Worm (Caenorhabditis elegans) whole organism, early embryonic: Measurements from ENCODE around the gene F32D8.11.

Experiments
- B0310.2 ChIP-seq: sonication (generic microtip); optimal IDR thresholded peaks from 2 replicates; lab custom pipeline; 2016; ENCODE audit warnings: mild to moderate bottlenecking, missing genetic modification characterization, missing compliant biosample characterization
- F13C5.2 ChIP-seq: sonication (generic microtip); optimal IDR thresholded peaks from 2 replicates; lab custom pipeline; 2017; ENCODE audit warnings: mild to moderate bottlenecking, missing genetic modification characterization, inconsistent platforms, missing compliant biosample characterization
- aly-1 ChIP-seq: sonication (generic microtip); optimal IDR thresholded peaks from 2 replicates; lab custom pipeline; 2016; ENCODE audit warnings: missing genetic modification characterization, missing compliant biosample characterization
- ama-1 ChIP-seq: fragments of 150-350 bp; optimal IDR thresholded peaks from 2 replicates; lab custom pipeline; 2014
- ceh-13 ChIP-seq: fragments of 200-800 bp; sonication (Bioruptor generic); optimal IDR thresholded peaks from 2 replicates; lab custom pipeline; 2018; ENCODE audit warnings: mild to moderate bottlenecking, missing genetic modification characterization, missing compliant biosample characterization
- ceh-36 ChIP-seq: sonication (generic microtip); optimal IDR thresholded peaks from 2 replicates; lab custom pipeline; 2016; ENCODE audit warnings: missing genetic modification characterization, inconsistent platforms, missing compliant biosample characterization
- ets-7 ChIP-seq: sonication (generic microtip); optimal IDR thresholded peaks from 2 replicates; lab custom pipeline; 2016; ENCODE audit warnings: missing genotype, missing genetic modification characterization, missing compliant biosample characterization
- flt-1 ChIP-seq: fragments of 200-800 bp; sonication (Bioruptor generic); IDR thresholded peaks from 2 replicates; pipeline ENCODE4 v1.3.6; 2022; ENCODE audit warnings: missing genetic modification characterization, missing compliant biosample characterization
- hmbx-1 ChIP-seq: sonication (generic microtip); optimal IDR thresholded peaks from 2 replicates; lab custom pipeline; 2016; ENCODE audit warnings: mild to moderate bottlenecking, missing genetic modification characterization, missing compliant biosample characterization
- hmg-4 ChIP-seq: fragments of 200-800 bp; sonication (Bioruptor generic); optimal IDR thresholded peaks from 2 replicates; lab custom pipeline; 2018; ENCODE audit warnings: mild to moderate bottlenecking, missing genetic modification characterization, missing compliant biosample characterization
- hnd-1 ChIP-seq: sonication (generic microtip); optimal IDR thresholded peaks from 2 replicates; lab custom pipeline; 2016; ENCODE audit warnings: missing genetic modification characterization, missing compliant biosample characterization
- pes-1 ChIP-seq: fragments of 200-800 bp; sonication (Bioruptor generic); IDR thresholded peaks from 2 replicates; pipeline ENCODE4 v1.3.6; 2022; ENCODE audit warnings: missing genetic modification reagents, missing genetic modification characterization, missing compliant biosample characterization
- scrt-1 ChIP-seq: fragments of 200-800 bp; sonication (Bioruptor generic); IDR thresholded peaks from 2 replicates; pipeline ENCODE4 v1.3.6; 2022; ENCODE audit warnings: missing genetic modification characterization, missing compliant biosample characterization
- sea-1 ChIP-seq: fragments of 200-800 bp; sonication (Bioruptor generic); conservative IDR thresholded peaks from 2 replicates; pipeline ENCODE4 v1.3.6; 2022; ENCODE audit warnings: missing genetic modification characterization, missing compliant biosample characterization
- tbx-11 ChIP-seq: fragments of 200-800 bp; sonication (Bioruptor generic); IDR thresholded peaks from 2 replicates; pipeline ENCODE4 v1.3.6; 2022; ENCODE audit warnings: missing genetic modification characterization, missing compliant biosample characterization
- tbx-37 ChIP-seq: fragments of 200-800 bp; sonication (Bioruptor generic); conservative IDR thresholded peaks from 2 replicates; pipeline ENCODE4 v1.3.6; 2022; ENCODE audit warnings: missing genetic modification reagents, missing genetic modification characterization, missing compliant biosample characterization
- tra-4 ChIP-seq: sonication (generic microtip); optimal IDR thresholded peaks from 2 replicates; lab custom pipeline; 2017; ENCODE audit warnings: missing genetic modification characterization, missing compliant biosample characterization

F32D8.11 gene

DNA sequence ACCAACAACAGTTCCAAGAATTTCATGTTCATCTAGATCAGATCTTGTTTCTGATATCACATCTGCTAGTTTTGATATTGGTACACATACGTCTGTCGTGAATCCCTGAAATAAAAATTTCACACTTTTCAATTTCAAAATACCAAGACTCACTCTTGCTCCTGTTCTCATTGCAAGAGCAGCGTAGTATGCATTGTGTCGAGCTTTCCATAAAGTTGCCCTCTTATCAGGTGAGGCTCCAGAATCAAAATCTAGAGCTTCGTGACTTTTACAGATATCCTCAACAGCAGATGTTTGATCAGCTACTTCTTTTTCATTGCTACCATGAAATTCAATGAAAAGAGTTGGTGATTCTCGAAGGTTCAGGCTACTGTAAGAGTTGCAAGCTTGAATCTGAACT lies at the start of gene F32D8.11:
Gene F32D8.11 (minus strand): TSS at position 101 of the 400 bp plus-strand sequence.
- TF ChIP-seq tbx-11, result no peak
- no peak for TF ChIP-seq aly-1 (tag; lab: Kevin White, UChicago)
- no peak for TF ChIP-seq sea-1 (GFP tag; lab: Robert Waterston, UW)
- TF ChIP-seq pes-1 (GFP tag; lab: Robert Waterston, UW), result no peak
- no peak for TF ChIP-seq ceh-13 (GFP tag; lab: Kevin White, UChicago)
- no peak for TF ChIP-seq tbx-37 (GFP tag; lab: Robert Waterston, UW)
- TF ChIP-seq tra-4 (tag; lab: Kevin White, UChicago), result no peak

DNA sequence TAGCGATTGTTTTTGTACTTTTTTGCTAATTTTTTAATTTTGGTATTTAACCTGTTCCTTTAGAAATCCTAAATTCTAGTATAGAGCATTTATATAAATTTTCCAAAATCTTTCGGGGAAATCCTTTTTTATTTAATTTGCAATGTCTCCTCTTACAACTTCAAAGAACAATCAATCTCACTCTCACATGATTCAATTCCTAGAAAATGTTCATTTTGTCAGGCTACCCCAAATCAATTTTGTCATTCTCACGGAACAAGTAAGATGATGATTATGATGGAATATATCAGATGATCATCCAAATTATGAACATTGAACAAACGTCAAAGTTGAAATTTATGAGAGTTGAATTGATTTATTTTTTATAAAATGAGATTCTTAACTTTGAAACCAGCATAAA lies 48.4 kb upstream of the F32D8.11 start:
- TF ChIP-seq ets-7 (no peak), sea-1 (GFP tag; lab: Robert Waterston, UW) (no peak), ceh-36 (tag; lab: Kevin White, UChicago) (no peak), tra-4 (tag; lab: Kevin White, UChicago) (no peak), hmg-4 (GFP tag; lab: Kevin White, UChicago) (no peak), ceh-13 (GFP tag; lab: Kevin White, UChicago) (no peak), scrt-1 (no peak), hmbx-1 (no peak), flt-1 (no peak), ama-1 (lab: Kevin White, UChicago) (no peak), aly-1 (tag; lab: Kevin White, UChicago) (no peak), B0310.2 (tag; lab: Kevin White, UChicago) (no peak), hnd-1 (tag; lab: Kevin White, UChicago) (no peak), tbx-37 (GFP tag; lab: Robert Waterston, UW) (no peak), F13C5.2 (tag; lab: Kevin White, UChicago) (no peak), tbx-11 (no peak)

DNA sequence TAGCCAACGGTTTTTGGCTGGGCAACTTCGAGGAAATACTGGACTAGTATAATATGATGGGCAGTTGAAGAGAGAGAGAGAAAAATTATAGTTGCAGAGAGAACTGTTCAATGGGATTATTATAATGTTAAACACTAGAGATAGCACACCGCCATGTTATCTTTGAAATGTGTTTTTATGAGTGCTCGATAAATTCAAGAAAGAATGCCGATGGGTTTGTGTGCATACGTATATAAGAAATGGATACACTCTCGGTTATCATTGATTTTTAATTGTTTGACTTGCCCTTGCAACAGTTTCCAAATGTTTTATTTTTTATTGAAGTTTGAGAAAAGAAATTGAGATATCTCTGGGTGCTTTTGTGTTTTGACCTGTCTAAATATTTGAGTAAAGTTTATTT lies 47.7 kb upstream of the F32D8.11 start, which contains the start of gene F17C11.12:
Gene F17C11.12 (minus strand): TSS at position 240 of the 400 bp plus-strand sequence.
- no peak for TF ChIP-seq scrt-1
- no peak for TF ChIP-seq flt-1
- TF ChIP-seq tbx-37 (GFP tag; lab: Robert Waterston, UW), result no peak
- TF ChIP-seq hmg-4 (GFP tag; lab: Kevin White, UChicago), result no peak
- no peak for TF ChIP-seq pes-1 (GFP tag; lab: Robert Waterston, UW)
- no peak for TF ChIP-seq hnd-1 (tag; lab: Kevin White, UChicago)
- no peak for TF ChIP-seq aly-1 (tag; lab: Kevin White, UChicago)
- no peak for TF ChIP-seq F13C5.2 (tag; lab: Kevin White, UChicago)
- no peak for TF ChIP-seq tbx-11
- no peak for TF ChIP-seq ets-7
- TF ChIP-seq tra-4 (tag; lab: Kevin White, UChicago), result no peak
- TF ChIP-seq B0310.2 (tag; lab: Kevin White, UChicago), result no peak
- no peak for TF ChIP-seq sea-1 (GFP tag; lab: Robert Waterston, UW)
- no peak for TF ChIP-seq ceh-36 (tag; lab: Kevin White, UChicago)
- TF ChIP-seq ama-1 (lab: Kevin White, UChicago), result no peak
- TF ChIP-seq ceh-13 (GFP tag; lab: Kevin White, UChicago), result no peak
- TF ChIP-seq hmbx-1, result no peak

DNA sequence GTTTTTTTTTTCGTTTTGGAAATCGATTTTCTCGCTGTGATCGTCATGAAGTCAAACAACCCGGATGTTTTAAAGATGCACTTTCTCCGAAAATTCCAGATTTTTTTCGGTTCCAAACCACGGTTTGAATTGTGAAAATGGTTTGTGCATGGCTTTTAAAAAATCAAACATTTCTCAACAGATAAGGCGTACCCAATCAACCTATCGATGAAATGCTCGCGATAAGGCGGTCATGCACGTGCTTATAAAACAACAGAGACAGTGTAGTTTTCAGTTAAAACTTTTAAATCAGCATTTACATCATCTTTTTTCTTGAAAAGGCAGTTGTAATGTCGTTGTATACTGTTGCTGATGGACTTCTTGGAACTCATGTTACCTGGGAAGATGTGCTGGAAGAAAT lies 43.5 kb upstream of the F32D8.11 start, which contains the start of gene F58B4.5:
Gene F58B4.5 (plus strand): TSS at position 283 of the 400 bp plus-strand sequence.
- TF ChIP-seq scrt-1 (no peak), aly-1 (tag; lab: Kevin White, UChicago) (no peak), tbx-11 (no peak), hmg-4 (GFP tag; lab: Kevin White, UChicago) (no peak), ets-7 (no peak), sea-1 (GFP tag; lab: Robert Waterston, UW) (no peak), ama-1 (lab: Kevin White, UChicago) (no peak), flt-1 (no peak), tra-4 (tag; lab: Kevin White, UChicago) (no peak), ceh-13 (GFP tag; lab: Kevin White, UChicago) (no peak), B0310.2 (tag; lab: Kevin White, UChicago) (no peak), F13C5.2 (tag; lab: Kevin White, UChicago) (no peak), hnd-1 (tag; lab: Kevin White, UChicago) (no peak), tbx-37 (GFP tag; lab: Robert Waterston, UW) (no peak), hmbx-1 (no peak), ceh-36 (tag; lab: Kevin White, UChicago) (no peak), pes-1 (GFP tag; lab: Robert Waterston, UW) (no peak)

DNA sequence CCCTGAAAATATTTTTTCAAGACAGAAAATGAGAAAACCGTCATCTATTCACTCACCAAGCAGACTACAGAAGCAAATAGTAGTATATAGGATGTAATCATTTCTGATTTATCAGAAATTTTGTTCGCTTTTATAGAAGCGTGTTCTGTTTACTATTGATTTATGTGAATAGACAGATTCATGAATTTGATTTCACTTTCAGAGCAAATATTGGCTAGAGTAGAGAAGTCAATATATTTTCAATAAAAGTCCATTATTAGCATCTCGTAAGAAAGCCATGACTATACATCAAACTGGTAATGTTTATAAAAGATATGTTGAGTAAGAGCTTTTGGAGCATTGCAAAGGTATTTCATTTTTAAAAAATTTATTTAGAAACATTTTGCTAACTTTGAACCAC lies 42.3 kb upstream of the F32D8.11 start, which contains the start of gene scvp-1:
Gene scvp-1 (minus strand): TSS at position 101 of the 400 bp plus-strand sequence.
- TF ChIP-seq hmbx-1, result no peak
- TF ChIP-seq tbx-37 (GFP tag; lab: Robert Waterston, UW), result no peak
- no peak for TF ChIP-seq pes-1 (GFP tag; lab: Robert Waterston, UW)
- TF ChIP-seq ama-1 (lab: Kevin White, UChicago), result no peak
- no peak for TF ChIP-seq ceh-36 (tag; lab: Kevin White, UChicago)
- no peak for TF ChIP-seq hmg-4 (GFP tag; lab: Kevin White, UChicago)
- no peak for TF ChIP-seq F13C5.2 (tag; lab: Kevin White, UChicago)
- no peak for TF ChIP-seq tra-4 (tag; lab: Kevin White, UChicago)
- no peak for TF ChIP-seq tbx-11
- no peak for TF ChIP-seq aly-1 (tag; lab: Kevin White, UChicago)
- TF ChIP-seq hnd-1 (tag; lab: Kevin White, UChicago), result no peak

DNA sequence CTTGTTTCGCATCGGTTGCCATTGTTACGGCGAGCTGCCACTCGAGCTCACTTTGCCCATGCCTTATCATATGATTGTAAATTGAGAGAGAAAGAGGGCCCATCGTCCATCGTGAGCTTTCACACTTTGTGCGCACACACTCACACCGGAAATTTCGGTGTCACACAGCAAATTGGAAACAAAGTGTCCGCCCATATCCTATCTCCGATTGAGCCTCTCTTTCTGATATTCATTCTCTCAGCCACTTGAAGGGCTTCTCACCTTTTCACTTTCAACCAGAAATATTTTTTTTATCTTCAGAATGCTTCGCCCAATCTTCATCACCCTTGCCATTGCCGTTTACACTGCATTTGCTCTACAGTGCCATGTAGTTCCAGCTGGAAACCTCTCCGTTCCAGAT lies 40.6 kb upstream of the F32D8.11 start, which contains the start of gene F58B4.3:
Gene F58B4.3 (plus strand): TSS at position 301 of the 400 bp plus-strand sequence.
- TF ChIP-seq ceh-36 (tag; lab: Kevin White, UChicago), result no peak
- no peak for TF ChIP-seq tra-4 (tag; lab: Kevin White, UChicago)
- TF ChIP-seq ama-1 (lab: Kevin White, UChicago), result no peak

DNA sequence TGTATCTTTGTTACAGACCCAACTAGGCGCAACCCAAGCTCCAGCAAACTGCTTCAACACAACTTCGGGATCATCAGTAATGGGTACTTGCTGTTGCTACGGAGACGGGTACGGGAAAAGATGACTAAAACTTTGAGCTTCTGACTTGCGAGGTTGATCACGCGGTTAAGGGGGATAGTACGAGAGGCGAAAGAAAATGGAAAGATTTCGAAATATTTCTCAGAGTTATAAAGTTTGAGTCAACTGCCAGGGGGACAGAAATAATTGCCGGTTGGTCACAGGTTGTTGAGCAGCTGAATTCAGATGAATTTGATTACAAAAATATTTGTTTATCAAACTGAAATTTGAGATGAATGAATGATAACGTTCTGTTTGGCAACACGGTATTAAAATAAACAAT lies 36.7 kb upstream of the F32D8.11 start:
- TF ChIP-seq B0310.2 (tag; lab: Kevin White, UChicago) (no peak), ets-7 (no peak), hnd-1 (tag; lab: Kevin White, UChicago) (no peak), F13C5.2 (tag; lab: Kevin White, UChicago) (no peak), tra-4 (tag; lab: Kevin White, UChicago) (no peak), pes-1 (GFP tag; lab: Robert Waterston, UW) (no peak)
